Worm (Caenorhabditis elegans) whole organism, dauer: ENCODE results near the gene Y17G7B.3.

ENCODE experiments used
- unc-62 ChIP-seq: sonication (generic microtip); optimal IDR thresholded peaks from 2 replicates; lab custom pipeline; 2017; ENCODE audit warnings: missing biosample characterization, missing genetic modification reagents, missing genetic modification characterization

The Y17G7B.3 gene

ce11 chrII:11973632-11974031 lies 15.2 kb upstream of the Y17G7B.3 start, which contains the start of gene acbp-6:
TSS of gene acbp-6 (minus strand) at chrII:11973732.
- TF ChIP-seq unc-62 (GFP tag; lab: Kevin White, UChicago) = no peak

- no peak for TF ChIP-seq unc-62 (GFP tag; lab: Kevin White, UChicago)
Observed at ce11 chrII:11974048-11974995, 14.5 kb upstream of the Y17G7B.3 start.

- no peak for TF ChIP-seq unc-62 (GFP tag; lab: Kevin White, UChicago)
Observed at ce11 chrII:11976727-11977259, 12.0 kb upstream of the Y17G7B.3 start.

- no peak for TF ChIP-seq unc-62 (GFP tag; lab: Kevin White, UChicago)
Observed at ce11 chrII:11977363-11977762, 11.5 kb upstream of the Y17G7B.3 start, which contains the start of gene Y17G7B.21. TSS of gene Y17G7B.21 (minus strand) at chrII:11977661.

- TF ChIP-seq unc-62 (GFP tag; lab: Kevin White, UChicago) = no peak
Observed at ce11 chrII:11978478-11978877, 10.3 kb upstream of the Y17G7B.3 start.

ce11 chrII:11978920-11979319 lies 9.9 kb upstream of the Y17G7B.3 start:
- TF ChIP-seq unc-62 (GFP tag; lab: Kevin White, UChicago) = no peak

ce11 chrII:11979449-11980095 lies 9.3 kb upstream of the Y17G7B.3 start, which contains the start of the genes ash-2 and Y17G7B.20:
TSS of gene ash-2 (plus strand) at chrII:11979838.
TSS of gene Y17G7B.20 (minus strand) at chrII:11979844.
- TF ChIP-seq unc-62 (GFP tag; lab: Kevin White, UChicago) = no peak

- TF ChIP-seq unc-62 (GFP tag; lab: Kevin White, UChicago) = no peak
Observed at ce11 chrII:11980110-11980509, 8.7 kb upstream of the Y17G7B.3 start.

ce11 chrII:11992701-11993100 lies 3.9 kb downstream of the Y17G7B.3 start, which contains the start of gene dhps-1:
TSS of gene dhps-1 (plus strand) at chrII:11993001.
- TF ChIP-seq unc-62 (GFP tag; lab: Kevin White, UChicago) = no peak

- no peak for TF ChIP-seq unc-62 (GFP tag; lab: Kevin White, UChicago)
Observed at ce11 chrII:11994940-11995339, 6.1 kb downstream of the Y17G7B.3 start.

- no peak for TF ChIP-seq unc-62 (GFP tag; lab: Kevin White, UChicago)
Observed at ce11 chrII:11998903-11999302, 10.1 kb downstream of the Y17G7B.3 start, which contains the start of gene Y17G7B.23. TSS of gene Y17G7B.23 (plus strand) at chrII:11999203.

ce11 chrII:12005981-12006380 lies 17.2 kb downstream of the Y17G7B.3 start:
- TF ChIP-seq unc-62 (GFP tag; lab: Kevin White, UChicago) = no peak

ce11 chrII:12006575-12007098 lies 17.8 kb downstream of the Y17G7B.3 start, which contains the start of gene mcm-2:
TSS of gene mcm-2 (minus strand) at chrII:12006625.
- TF ChIP-seq unc-62 (GFP tag; lab: Kevin White, UChicago) = no peak

- no peak for TF ChIP-seq unc-62 (GFP tag; lab: Kevin White, UChicago)
Observed at ce11 chrII:12008772-12009171, 19.9 kb downstream of the Y17G7B.3 start, which contains the start of gene glb-29. TSS of gene glb-29 (plus strand) at chrII:12009072.

- no peak for TF ChIP-seq unc-62 (GFP tag; lab: Kevin White, UChicago)
Observed at ce11 chrII:12023315-12023878, 34.6 kb downstream of the Y17G7B.3 start, which contains the start of gene Y17G7B.12. TSS of gene Y17G7B.12 (plus strand) at chrII:12023861.
